Worm (Caenorhabditis elegans) whole organism, L4/young adult: ENCODE data around the gene Y57A10B.6.

Experiments used
- W03F9.2 ChIP-seq: fragments of 150-350 bp; optimal IDR thresholded peaks from 2 replicates; lab custom pipeline; 2014; ENCODE audit warnings: missing biosample characterization, missing genetic modification characterization
- him-1 ChIP-seq: sonication (generic microtip); optimal IDR thresholded peaks from 2 replicates; lab custom pipeline; 2016; ENCODE audit warnings: missing genotype, missing genetic modification reagents, missing genetic modification characterization, missing compliant biosample characterization

DNA sequence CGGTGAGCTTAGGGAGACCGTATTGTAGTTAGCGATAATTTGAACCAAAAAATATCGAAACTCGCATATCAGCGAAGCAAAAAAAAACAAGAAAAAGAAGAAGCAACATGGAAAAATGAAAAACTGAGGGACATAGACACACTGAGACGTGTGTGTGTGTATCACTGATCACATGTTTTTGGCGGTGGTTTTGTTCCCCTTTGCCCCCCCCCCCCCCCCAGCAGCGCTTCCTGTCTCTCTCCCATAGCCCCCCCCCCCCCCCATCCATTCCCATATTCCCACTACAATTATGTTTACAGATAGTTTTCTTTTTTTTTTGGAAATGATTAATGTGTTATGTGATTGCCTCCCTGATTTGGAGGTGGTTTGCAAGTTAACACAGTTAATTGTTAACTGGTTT is 20.7 kb upstream of the Y57A10B.6 start:
- TF ChIP-seq him-1 (tag; lab: Kevin White, UChicago) (no peak), W03F9.2 (no peak)
